Fruit fly (Drosophila melanogaster): Measurements from ENCODE around the gene CG14050.

Gene CG14050

DNA sequence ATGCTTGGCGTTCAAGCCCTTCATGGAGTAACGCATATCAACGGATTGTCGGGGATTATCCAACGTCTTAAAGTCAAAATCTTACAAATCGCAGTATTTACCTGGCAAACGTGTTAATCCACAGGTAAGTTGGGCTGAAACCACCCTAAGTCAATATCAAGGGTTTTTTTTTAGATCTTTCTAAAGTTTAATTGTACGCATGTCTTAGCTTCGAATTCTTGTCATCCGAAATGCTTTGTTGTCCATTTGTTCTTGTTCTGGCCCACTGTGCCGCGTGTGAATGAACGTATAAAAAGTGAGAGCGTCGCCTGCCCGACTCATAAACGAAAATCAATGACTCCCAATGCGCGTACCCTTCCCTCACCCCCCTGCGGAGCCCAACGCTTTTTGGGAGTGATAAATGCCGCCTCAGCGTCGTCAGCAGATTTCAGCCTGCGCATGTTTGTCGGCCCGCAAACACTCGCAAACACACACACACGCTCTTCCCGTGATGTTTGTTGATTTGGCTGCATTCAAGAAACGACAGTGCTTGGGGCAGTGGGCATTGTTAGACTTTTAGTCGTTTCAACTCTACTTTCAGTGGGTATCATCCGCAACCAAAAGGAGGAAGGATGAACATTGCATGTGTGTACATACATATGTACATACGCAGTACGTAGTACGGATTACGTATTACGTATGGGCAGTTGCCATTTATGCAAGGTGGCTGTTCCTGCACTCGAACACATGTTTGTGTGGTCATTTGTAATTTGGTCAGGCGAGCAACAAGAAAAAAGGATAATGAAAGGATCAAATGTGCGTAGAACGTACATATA, 29.6 kb downstream of the CG14050 start (continued):
- TF ChIP-seq vnd (GFP tag; IDR thresholded peaks at IDR 0.05; ENCODE audit: partially characterized antibody): no peak
- peak; percentile 94 for TF ChIP-seq Hsf (GFP tag; optimal IDR thresholded peaks at IDR 0.05)
- peak; percentile 96 for TF ChIP-seq CG12659 (GFP tag; optimal IDR thresholded peaks at IDR 0.05)
- no peak for TF ChIP-seq CG16779 (GFP tag; IDR thresholded peaks at IDR 0.05)
- TF ChIP-seq Hr51 (GFP tag; optimal IDR thresholded peaks at IDR 0.05): peak; percentile 88 to 95
- peak; percentile 96 for TF ChIP-seq dmrt99B (tag; optimal IDR thresholded peaks at IDR 0.05)
- TF ChIP-seq dysf (GFP tag; IDR thresholded peaks at IDR 0.05): peak; percentile 92
- TF ChIP-seq Scr (GFP tag; IDR thresholded peaks at IDR 0.05; ENCODE audit: partially characterized antibody): no peak
- peak; percentile 87 to 96 for TF ChIP-seq Pdp1 (GFP tag; optimal IDR thresholded peaks at IDR 0.05)
- TF ChIP-seq CG13624 (GFP tag; optimal IDR thresholded peaks at IDR 0.05): peak; percentile 94
- TF ChIP-seq CG7372 (GFP tag; IDR thresholded peaks at IDR 0.05): peak; percentile 79
- TF ChIP-seq CG2129 (GFP tag; IDR thresholded peaks at IDR 0.05; ENCODE audit: partially characterized antibody): no peak
- no peak for TF ChIP-seq CG14860 (GFP tag; IDR thresholded peaks at IDR 0.05; ENCODE audit: partially characterized antibody)
- TF ChIP-seq CG11504 (tag; optimal IDR thresholded peaks at IDR 0.05): peak; percentile 95
- TF ChIP-seq CG13775 (GFP tag; optimal IDR thresholded peaks at IDR 0.05): peak; percentile 94
- peak; percentile 87 for TF ChIP-seq CG9876 (GFP tag; optimal IDR thresholded peaks at IDR 0.05)
- TF ChIP-seq wor (GFP tag; IDR thresholded peaks at IDR 0.05): peak; percentile 82
- TF ChIP-seq Six4 (GFP tag; optimal IDR thresholded peaks at IDR 0.05): peak; percentile 93
- TF ChIP-seq Ssrp (tag; optimal IDR thresholded peaks at IDR 0.05): peak; percentile 94
- TF ChIP-seq al (GFP tag; IDR thresholded peaks at IDR 0.05): peak; percentile 69
- peak; percentile 68; the same call in 2 of the 3 replicates for TF ChIP-seq CG11560 (tag; IDR thresholded peaks at IDR 0.05)
- peak; percentile 63 for TF ChIP-seq CG13894 (tag; optimal IDR thresholded peaks at IDR 0.05)
- peak; percentile 65 for TF ChIP-seq CG3995 (GFP tag; optimal IDR thresholded peaks at IDR 0.05)
- TF ChIP-seq ATbp (GFP tag; optimal IDR thresholded peaks at IDR 0.05): peak; percentile 90
- peak; percentile 99 for TF ChIP-seq CG17361 (GFP tag; IDR thresholded peaks at IDR 0.05)
- TF ChIP-seq CG6813 (GFP tag; optimal IDR thresholded peaks at IDR 0.05): peak; percentile 91
- peak; percentile 91 for TF ChIP-seq cato (GFP tag; optimal IDR thresholded peaks at IDR 0.05; ENCODE audit: borderline replicate concordance)
- TF ChIP-seq CG1024 (GFP tag; IDR thresholded peaks at IDR 0.05): no peak
- TF ChIP-seq CG8765 (GFP tag; IDR thresholded peaks at IDR 0.05): peak; percentile 41; the same call in 1 of the 2 replicates
- TF ChIP-seq Kr (GFP tag; optimal IDR thresholded peaks at IDR 0.05): no peak
- TF ChIP-seq MESR4 (GFP tag; optimal IDR thresholded peaks at IDR 0.05): no peak
- TF ChIP-seq CG7839 (tag; optimal IDR thresholded peaks at IDR 0.05): peak; percentile 95
- peak; percentile 87 for TF ChIP-seq jing (GFP tag; optimal IDR thresholded peaks at IDR 0.05)
- TF ChIP-seq H2.0 (GFP tag; IDR thresholded peaks at IDR 0.05): peak; percentile 77
- peak; percentile 92 for TF ChIP-seq Max (GFP tag; optimal IDR thresholded peaks at IDR 0.05)
- peak; percentile 81 for TF ChIP-seq TFAM (GFP tag; optimal IDR thresholded peaks at IDR 0.05)
- TF ChIP-seq CG17912 (GFP tag; optimal IDR thresholded peaks at IDR 0.05): peak; percentile 21
- peak; percentile 93 for TF ChIP-seq lab (GFP tag; optimal IDR thresholded peaks at IDR 0.05)
- TF ChIP-seq NFAT (GFP tag; IDR thresholded peaks at IDR 0.05): peak; percentile 55; the same call in 1 of the 2 replicates
- peak; percentile 41 for TF ChIP-seq cg (GFP tag; optimal IDR thresholded peaks at IDR 0.05)
- TF ChIP-seq esg (GFP tag; conservative IDR thresholded peaks at IDR 0.05): peak; percentile 82
- peak; percentile 89 for TF ChIP-seq NfI (GFP tag; optimal IDR thresholded peaks at IDR 0.05)
- peak in 1 of 2 experiments; percentile 60 for TF ChIP-seq crp (GFP tag; optimal IDR thresholded peaks at IDR 0.05)
- TF ChIP-seq CkIIα-i1 (GFP tag; IDR thresholded peaks at IDR 0.05): peak; percentile 18; the same call in 1 of the 2 replicates
- TF ChIP-seq Med (GFP tag): peak; percentile 98
- TF ChIP-seq CG3163 (GFP tag; optimal IDR thresholded peaks at IDR 0.05): peak; percentile 91
- TF ChIP-seq caup (GFP tag; optimal IDR thresholded peaks at IDR 0.05; ENCODE audit: severe bottlenecking): peak; percentile 92
